Worm (Caenorhabditis elegans) whole organism, early embryonic: ENCODE measurements around the gene pyk-2.

Experiments used
- B0310.2 ChIP-seq: sonication (generic microtip); optimal IDR thresholded peaks from 2 replicates; lab custom pipeline; 2016; ENCODE audit warnings: mild to moderate bottlenecking, missing genetic modification characterization, missing compliant biosample characterization
- F13C5.2 ChIP-seq: sonication (generic microtip); optimal IDR thresholded peaks from 2 replicates; lab custom pipeline; 2017; ENCODE audit warnings: mild to moderate bottlenecking, missing genetic modification characterization, inconsistent platforms, missing compliant biosample characterization
- aly-1 ChIP-seq: sonication (generic microtip); optimal IDR thresholded peaks from 2 replicates; lab custom pipeline; 2016; ENCODE audit warnings: missing genetic modification characterization, missing compliant biosample characterization
- ama-1 ChIP-seq: fragments of 150-350 bp; optimal IDR thresholded peaks from 2 replicates; lab custom pipeline; 2014
- ceh-13 ChIP-seq: fragments of 200-800 bp; sonication (Bioruptor generic); optimal IDR thresholded peaks from 2 replicates; lab custom pipeline; 2018; ENCODE audit warnings: mild to moderate bottlenecking, missing genetic modification characterization, missing compliant biosample characterization
- ceh-36 ChIP-seq: sonication (generic microtip); optimal IDR thresholded peaks from 2 replicates; lab custom pipeline; 2016; ENCODE audit warnings: missing genetic modification characterization, inconsistent platforms, missing compliant biosample characterization
- ets-7 ChIP-seq: sonication (generic microtip); optimal IDR thresholded peaks from 2 replicates; lab custom pipeline; 2016; ENCODE audit warnings: missing genotype, missing genetic modification characterization, missing compliant biosample characterization
- flt-1 ChIP-seq: fragments of 200-800 bp; sonication (Bioruptor generic); IDR thresholded peaks from 2 replicates; pipeline ENCODE4 v1.3.6; 2022; ENCODE audit warnings: missing genetic modification characterization, missing compliant biosample characterization
- hmbx-1 ChIP-seq: sonication (generic microtip); optimal IDR thresholded peaks from 2 replicates; lab custom pipeline; 2016; ENCODE audit warnings: mild to moderate bottlenecking, missing genetic modification characterization, missing compliant biosample characterization
- hmg-4 ChIP-seq: fragments of 200-800 bp; sonication (Bioruptor generic); optimal IDR thresholded peaks from 2 replicates; lab custom pipeline; 2018; ENCODE audit warnings: mild to moderate bottlenecking, missing genetic modification characterization, missing compliant biosample characterization
- hnd-1 ChIP-seq: sonication (generic microtip); optimal IDR thresholded peaks from 2 replicates; lab custom pipeline; 2016; ENCODE audit warnings: missing genetic modification characterization, missing compliant biosample characterization
- pes-1 ChIP-seq: fragments of 200-800 bp; sonication (Bioruptor generic); IDR thresholded peaks from 2 replicates; pipeline ENCODE4 v1.3.6; 2022; ENCODE audit warnings: missing genetic modification reagents, missing genetic modification characterization, missing compliant biosample characterization
- scrt-1 ChIP-seq: fragments of 200-800 bp; sonication (Bioruptor generic); IDR thresholded peaks from 2 replicates; pipeline ENCODE4 v1.3.6; 2022; ENCODE audit warnings: missing genetic modification characterization, missing compliant biosample characterization
- sea-1 ChIP-seq: fragments of 200-800 bp; sonication (Bioruptor generic); conservative IDR thresholded peaks from 2 replicates; pipeline ENCODE4 v1.3.6; 2022; ENCODE audit warnings: missing genetic modification characterization, missing compliant biosample characterization
- tbx-11 ChIP-seq: fragments of 200-800 bp; sonication (Bioruptor generic); IDR thresholded peaks from 2 replicates; pipeline ENCODE4 v1.3.6; 2022; ENCODE audit warnings: missing genetic modification characterization, missing compliant biosample characterization
- tbx-37 ChIP-seq: fragments of 200-800 bp; sonication (Bioruptor generic); conservative IDR thresholded peaks from 2 replicates; pipeline ENCODE4 v1.3.6; 2022; ENCODE audit warnings: missing genetic modification reagents, missing genetic modification characterization, missing compliant biosample characterization
- tra-4 ChIP-seq: sonication (generic microtip); optimal IDR thresholded peaks from 2 replicates; lab custom pipeline; 2017; ENCODE audit warnings: missing genetic modification characterization, missing compliant biosample characterization

Gene pyk-2

DNA sequence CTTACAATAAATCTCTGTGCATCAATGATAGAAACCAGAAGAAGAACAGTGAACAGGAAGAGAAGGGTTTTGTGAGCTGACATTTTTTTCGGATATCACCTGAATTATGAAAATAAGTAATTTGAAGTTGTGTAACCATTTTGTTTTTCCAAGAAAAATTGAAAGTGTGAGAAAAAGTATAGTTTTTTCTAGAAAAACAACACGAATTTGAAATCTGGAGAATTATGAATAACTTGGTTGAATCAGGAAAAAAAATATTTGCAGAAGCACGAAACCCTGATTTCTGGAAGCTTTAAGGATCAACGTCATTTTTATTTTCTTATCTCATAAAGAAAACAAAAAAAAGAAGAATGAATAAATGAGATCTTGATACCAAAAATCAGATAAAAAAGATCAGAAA, 35.2 kb upstream of the pyk-2 start, which contains the start of gene F13E9.12:
F13E9.12 (minus strand) TSS at position 101 of the 400 bp plus-strand sequence.
- TF ChIP-seq sea-1 (GFP tag; lab: Robert Waterston, UW) (no peak), hnd-1 (no peak), ceh-13 (GFP tag; lab: Kevin White, UChicago) (no peak), aly-1 (no peak), tra-4 (tag; lab: Kevin White, UChicago) (no peak), tbx-11 (GFP tag; lab: Robert Waterston, UW) (no peak), scrt-1 (no peak), hmbx-1 (no peak), flt-1 (GFP tag; lab: Robert Waterston, UW) (no peak), tbx-37 (GFP tag; lab: Robert Waterston, UW) (no peak), B0310.2 (tag; lab: Kevin White, UChicago) (no peak), pes-1 (GFP tag; lab: Robert Waterston, UW) (no peak), hmg-4 (GFP tag; lab: Kevin White, UChicago) (no peak), F13C5.2 (tag; lab: Kevin White, UChicago) (no peak), ama-1 (lab: Kevin White, UChicago) (no peak), ets-7 (tag; lab: Kevin White, UChicago) (no peak), ceh-36 (tag; lab: Kevin White, UChicago) (no peak)

DNA sequence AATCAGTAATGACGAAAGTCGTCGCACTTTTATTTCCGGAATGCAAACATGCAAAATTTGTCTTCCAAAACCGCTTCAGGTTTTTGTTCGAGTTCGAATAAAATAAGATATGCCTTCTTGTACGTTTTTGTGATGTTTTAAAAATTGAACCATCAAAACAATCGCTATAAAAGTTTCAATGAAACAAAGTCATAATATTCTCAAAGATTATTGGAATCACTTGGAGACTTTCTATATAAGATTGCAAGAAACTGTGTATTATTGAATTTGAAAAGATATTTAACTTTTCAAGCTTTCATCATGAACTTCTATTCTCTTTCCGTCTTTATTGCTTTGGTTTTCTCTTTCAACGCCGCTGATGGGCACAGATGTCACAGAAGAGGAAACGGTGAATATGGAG, 32.9 kb upstream of the pyk-2 start, which contains the start of gene fipr-14:
fipr-14 (plus strand) TSS at position 301 of the 400 bp plus-strand sequence.
- TF ChIP-seq hmbx-1 (no peak), scrt-1 (no peak), ama-1 (lab: Kevin White, UChicago) (no peak), hnd-1 (no peak), ceh-13 (GFP tag; lab: Kevin White, UChicago) (no peak), tbx-37 (GFP tag; lab: Robert Waterston, UW) (no peak)

DNA sequence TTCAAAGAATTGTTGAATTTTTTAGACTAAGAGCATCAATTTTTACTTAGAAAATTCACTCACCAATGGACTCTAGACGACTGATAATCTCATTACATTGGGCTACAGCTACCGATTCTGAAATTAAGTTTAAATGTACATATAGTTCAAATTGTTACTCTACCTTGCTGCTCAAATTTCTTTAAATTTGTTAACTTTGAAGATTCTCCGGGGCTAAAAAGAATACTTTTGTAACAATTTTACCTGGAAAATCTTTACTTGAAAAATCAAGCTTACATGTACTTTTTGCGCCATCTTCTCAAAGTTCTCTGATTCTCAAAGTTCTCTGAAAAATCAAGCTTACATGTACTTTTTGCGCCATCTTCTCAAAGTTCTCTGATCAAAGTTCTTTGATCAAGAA, 30.2 kb upstream of the pyk-2 start, which contains the start of gene sdz-13:
sdz-13 (minus strand) TSS at position 101 of the 400 bp plus-strand sequence.
- TF ChIP-seq ceh-13 (GFP tag; lab: Kevin White, UChicago) (no peak), ets-7 (tag; lab: Kevin White, UChicago) (no peak), scrt-1 (no peak), aly-1 (no peak), F13C5.2 (tag; lab: Kevin White, UChicago) (no peak), tbx-11 (GFP tag; lab: Robert Waterston, UW) (no peak), flt-1 (GFP tag; lab: Robert Waterston, UW) (no peak), ama-1 (lab: Kevin White, UChicago) (no peak), tbx-37 (GFP tag; lab: Robert Waterston, UW) (no peak), hmbx-1 (no peak)

DNA sequence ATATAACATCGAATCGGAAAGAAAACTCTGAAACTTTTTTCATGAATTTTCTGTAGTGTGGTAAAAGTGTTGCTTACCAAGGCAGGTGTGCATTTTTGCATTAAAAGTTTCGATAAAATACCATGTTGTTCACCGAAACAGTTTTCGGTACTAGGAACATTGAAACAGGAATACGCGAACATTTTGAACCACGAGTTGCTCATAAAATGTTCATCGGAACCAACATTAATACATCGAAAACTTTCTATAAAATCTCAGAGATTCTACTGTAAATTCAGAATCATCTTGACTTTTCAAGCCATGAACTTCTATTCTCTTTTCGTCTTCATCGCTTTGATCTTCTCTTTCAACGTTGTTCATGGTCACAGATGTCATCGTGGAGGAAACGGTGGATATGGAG, 29.4 kb upstream of the pyk-2 start, which contains the start of gene fipr-15:
fipr-15 (plus strand) TSS at position 301 of the 400 bp plus-strand sequence.
- TF ChIP-seq F13C5.2 (tag; lab: Kevin White, UChicago) = no peak

DNA sequence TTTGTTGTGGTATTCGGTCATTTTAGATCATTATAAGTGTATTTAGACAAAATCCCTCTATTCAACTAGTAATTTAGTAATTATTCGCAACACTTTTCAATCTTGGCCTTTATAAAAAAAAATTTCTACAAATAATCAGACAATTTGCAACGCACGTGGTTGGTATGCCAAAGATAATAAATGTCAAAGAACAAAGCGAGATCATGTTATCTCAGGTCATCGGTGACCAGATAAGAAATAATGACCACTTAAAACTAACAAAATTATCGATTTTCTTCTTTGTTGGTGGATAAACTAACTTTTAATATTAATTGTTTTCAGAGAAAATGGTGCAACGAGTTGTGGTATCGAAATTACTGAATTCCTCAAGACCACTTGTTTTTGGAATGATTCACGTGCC, 28.5 kb upstream of the pyk-2 start, which contains the start of gene F13E9.13:
F13E9.13 (plus strand) TSS at position 317 of the 400 bp plus-strand sequence.
- TF ChIP-seq hnd-1 (no peak), tbx-11 (GFP tag; lab: Robert Waterston, UW) (no peak), ets-7 (tag; lab: Kevin White, UChicago) (no peak), scrt-1 (no peak), hmbx-1 (no peak), aly-1 (no peak), ceh-36 (tag; lab: Kevin White, UChicago) (no peak), B0310.2 (tag; lab: Kevin White, UChicago) (no peak), hmg-4 (GFP tag; lab: Kevin White, UChicago) (no peak), pes-1 (GFP tag; lab: Robert Waterston, UW) (no peak), tra-4 (tag; lab: Kevin White, UChicago) (no peak), sea-1 (GFP tag; lab: Robert Waterston, UW) (no peak), F13C5.2 (tag; lab: Kevin White, UChicago) (no peak), tbx-37 (GFP tag; lab: Robert Waterston, UW) (no peak), ama-1 (lab: Kevin White, UChicago) (no peak), flt-1 (GFP tag; lab: Robert Waterston, UW) (no peak), ceh-13 (GFP tag; lab: Kevin White, UChicago) (no peak)

DNA sequence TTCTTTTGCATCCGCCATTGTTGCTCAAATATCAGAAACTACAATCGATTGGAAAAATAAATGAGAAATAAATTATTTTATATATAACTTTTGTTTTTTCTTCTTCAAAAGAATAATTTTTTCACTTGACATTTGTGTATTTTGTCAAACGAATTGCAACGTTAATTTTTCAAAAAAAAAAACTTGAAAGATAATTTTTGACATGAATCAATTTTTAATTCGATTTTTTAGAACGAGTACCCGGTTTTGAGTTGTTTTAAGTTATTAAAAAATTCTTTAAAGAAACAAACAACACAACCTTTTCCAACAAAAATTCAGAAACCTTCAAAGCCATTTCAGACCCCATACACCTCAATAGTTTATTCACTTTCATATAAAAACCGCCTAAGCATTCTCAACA, 25.4 kb upstream of the pyk-2 start, which contains the start of gene F13E9.5:
F13E9.5 (minus strand) TSS at position 101 of the 400 bp plus-strand sequence.
- TF ChIP-seq ets-7 (tag; lab: Kevin White, UChicago) (no peak), sea-1 (GFP tag; lab: Robert Waterston, UW) (no peak), scrt-1 (no peak), ceh-36 (tag; lab: Kevin White, UChicago) (no peak), ceh-13 (GFP tag; lab: Kevin White, UChicago) (no peak), B0310.2 (tag; lab: Kevin White, UChicago) (no peak), flt-1 (GFP tag; lab: Robert Waterston, UW) (no peak), tra-4 (tag; lab: Kevin White, UChicago) (no peak), hnd-1 (no peak), ama-1 (lab: Kevin White, UChicago) (no peak), tbx-37 (GFP tag; lab: Robert Waterston, UW) (no peak), F13C5.2 (tag; lab: Kevin White, UChicago) (no peak), hmg-4 (GFP tag; lab: Kevin White, UChicago) (no peak), tbx-11 (GFP tag; lab: Robert Waterston, UW) (no peak)

DNA sequence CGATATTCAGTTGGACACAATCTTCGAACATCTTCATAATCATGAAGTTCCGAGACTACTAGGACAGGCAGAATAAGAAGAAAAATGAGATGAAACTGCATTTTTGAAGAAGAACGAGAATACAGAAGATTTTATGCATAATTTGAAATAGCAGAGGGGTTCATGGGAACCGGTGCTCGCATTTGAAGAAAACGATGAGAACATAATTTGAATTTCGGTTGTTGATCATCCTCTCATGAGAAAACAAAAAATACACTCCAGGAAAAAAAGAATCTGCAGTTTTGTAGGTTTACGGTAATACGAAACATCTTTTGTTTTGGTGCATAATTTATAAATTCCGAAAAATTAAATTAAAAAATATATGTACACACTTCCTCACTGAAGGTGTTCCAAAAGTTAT, 23.8 kb upstream of the pyk-2 start, which contains the start of gene srlf-11:
srlf-11 (minus strand) TSS at position 101 of the 400 bp plus-strand sequence.
- TF ChIP-seq B0310.2 (tag; lab: Kevin White, UChicago) (no peak), hmg-4 (GFP tag; lab: Kevin White, UChicago) (no peak), flt-1 (GFP tag; lab: Robert Waterston, UW) (no peak), ceh-13 (GFP tag; lab: Kevin White, UChicago) (no peak), tbx-11 (GFP tag; lab: Robert Waterston, UW) (no peak), tbx-37 (GFP tag; lab: Robert Waterston, UW) (no peak), hnd-1 (no peak), ceh-36 (tag; lab: Kevin White, UChicago) (no peak), scrt-1 (no peak), F13C5.2 (tag; lab: Kevin White, UChicago) (no peak), aly-1 (no peak), pes-1 (GFP tag; lab: Robert Waterston, UW) (no peak)
